Fruit fly (Drosophila melanogaster): Measurements from ENCODE around the gene PDZ-GEF.

- TF ChIP-seq CG6272 (GFP tag; IDR thresholded peaks at IDR 0.05) (no peak), CTCF (GFP tag; optimal IDR thresholded peaks at IDR 0.05) (no peak), CG8478 (optimal IDR thresholded peaks at IDR 0.05) (no peak), D (optimal IDR thresholded peaks at IDR 0.05) (no peak), D (GFP tag; optimal IDR thresholded peaks at IDR 0.05) (no peak), CG14014 (GFP tag; IDR thresholded peaks at IDR 0.05) (no peak), CG16779 (GFP tag; IDR thresholded peaks at IDR 0.05) (no peak)
Observed at dm6 chr2L:6354231-6354630, 30.7 kb downstream of the PDZ-GEF start, which contains the start of gene ppk7.

All from whole organism, embryonic.